Worm (Caenorhabditis elegans) whole organism, L4/young adult: ENCODE measurements around the gene C17C3.11.

ENCODE experiments used
- W03F9.2 ChIP-seq: fragments of 150-350 bp; optimal IDR thresholded peaks from 2 replicates; lab custom pipeline; 2014; ENCODE audit warnings: missing biosample characterization, missing genetic modification characterization
- dao-5 ChIP-seq: sonication (generic microtip); optimal IDR thresholded peaks from 2 replicates; lab custom pipeline; 2016; ENCODE audit warnings: missing genotype, missing genetic modification characterization, moderate library complexity, missing compliant biosample characterization
- him-1 ChIP-seq: sonication (generic microtip); optimal IDR thresholded peaks from 2 replicates; lab custom pipeline; 2016; ENCODE audit warnings: missing genotype, missing genetic modification reagents, missing genetic modification characterization, missing compliant biosample characterization

DNA sequence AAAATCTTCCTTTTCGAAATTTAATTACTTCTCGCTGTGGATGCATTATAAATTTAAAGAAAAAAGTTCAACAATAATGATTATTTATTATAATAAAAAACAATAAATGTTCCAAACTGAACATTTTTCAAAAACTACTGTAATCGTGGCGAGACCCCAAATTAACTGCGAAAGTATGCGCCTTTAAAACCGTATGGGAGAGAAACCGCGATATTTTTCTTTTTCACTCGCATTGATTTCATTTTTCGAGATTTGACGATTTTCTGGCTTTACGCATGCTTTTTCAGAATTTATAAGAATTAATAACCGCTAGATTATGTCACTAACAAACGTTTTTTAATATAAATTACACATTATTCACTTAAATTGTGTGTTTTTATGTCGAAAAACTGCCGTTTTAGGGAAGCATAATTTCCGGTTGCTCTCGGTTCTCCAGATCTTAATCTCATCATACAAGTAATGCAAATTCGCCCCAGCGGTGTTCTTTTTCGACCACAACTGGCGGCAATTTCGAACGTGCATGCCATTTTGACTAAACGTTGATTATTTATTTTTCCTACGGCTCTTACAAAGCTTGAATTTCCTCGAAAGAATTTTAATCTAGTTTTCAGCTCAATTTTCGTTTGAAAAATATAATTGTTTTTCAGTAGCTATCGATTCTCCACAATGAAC, 36.5 kb upstream of the C17C3.11 start, which contains the start of gene F12A10.8:
- TF ChIP-seq him-1 (tag; lab: Kevin White, UChicago) (no peak), W03F9.2 (tag; lab: Kevin White, UChicago) (no peak), dao-5 (tag; lab: Kevin White, UChicago) (no peak)
